Worm (Caenorhabditis elegans) whole organism, L4/young adult: ENCODE measurements around the gene nlp-31.

Experiments
- W03F9.2 ChIP-seq: fragments of 150-350 bp; optimal IDR thresholded peaks from 2 replicates; lab custom pipeline; 2014; ENCODE audit warnings: missing biosample characterization, missing genetic modification characterization
- him-1 ChIP-seq: sonication (generic microtip); optimal IDR thresholded peaks from 2 replicates; lab custom pipeline; 2016; ENCODE audit warnings: missing genotype, missing genetic modification reagents, missing genetic modification characterization, missing compliant biosample characterization

ce11 chrV:3994048-3994447 lies 14.2 kb downstream of the nlp-31 start, which contains the start of gene K09D9.9:
- TF ChIP-seq him-1 (tag; lab: Kevin White, UChicago) (no peak), W03F9.2 (tag; lab: Kevin White, UChicago) (no peak)
